Worm (Caenorhabditis elegans): ENCODE data around the gene C35A5.5.

C35A5.5 gene

ce11 chrV:10525902-10526301, 20.2 kb downstream of the C35A5.5 start, which contains the start of the genes C35A5.8 and hda-11 (continued):
- no peak for TF ChIP-seq vab-15 (tag; optimal IDR thresholded peaks at IDR 0.05)
- peak; percentile 59 for TF ChIP-seq ceh-63 (GFP tag; optimal IDR thresholded peaks at IDR 0.05)
- TF ChIP-seq irx-1 (tag; optimal IDR thresholded peaks at IDR 0.05), result peak; percentile 93
- peak; percentile 77 for TF ChIP-seq isw-1 (GFP tag; IDR thresholded peaks at IDR 0.05)
- TF ChIP-seq nhr-11 (tag; optimal IDR thresholded peaks at IDR 0.05), result no peak
- peak; percentile 54 to 61 for TF ChIP-seq lsy-2 (tag; optimal IDR thresholded peaks at IDR 0.05)
- no peak for TF ChIP-seq nhr-84 (tag; optimal IDR thresholded peaks at IDR 0.05)
- peak; percentile 6 for TF ChIP-seq zip-4 (GFP tag; optimal IDR thresholded peaks at IDR 0.05)
- TF ChIP-seq pqm-1 (tag; optimal IDR thresholded peaks at IDR 0.05), result no peak
- peak; percentile 91 for TF ChIP-seq nhr-90 (tag; optimal IDR thresholded peaks at IDR 0.05; ENCODE audit: poor library complexity)
- peak; percentile 64 to 75 (median 71) for TF ChIP-seq dpl-1 (GFP tag; optimal IDR thresholded peaks at IDR 0.05)
- TF ChIP-seq dsc-1 (tag; optimal IDR thresholded peaks at IDR 0.05), result peak; percentile 88
- peak; percentile 66 for TF ChIP-seq fkh-8 (tag; optimal IDR thresholded peaks at IDR 0.05)
- peak; percentile 41 for TF ChIP-seq efl-3 (GFP tag; optimal IDR thresholded peaks at IDR 0.05)
- TF ChIP-seq zag-1 (tag; optimal IDR thresholded peaks at IDR 0.05), result no peak
- TF ChIP-seq mef-2 (tag; optimal IDR thresholded peaks at IDR 0.05), result no peak
- peak; percentile 86 for TF ChIP-seq snu-23 (GFP tag; optimal IDR thresholded peaks at IDR 0.05)
- TF ChIP-seq snpc-4 (tag; optimal IDR thresholded peaks at IDR 0.05), result peak; percentile 58
- no peak for TF ChIP-seq ces-1 (GFP tag; optimal IDR thresholded peaks at IDR 0.05)
- TF ChIP-seq C16A3.4 (tag; optimal IDR thresholded peaks at IDR 0.05), result peak; percentile 46
- TF ChIP-seq fkh-4 (tag; optimal IDR thresholded peaks at IDR 0.05; ENCODE audit: borderline replicate concordance), result peak; percentile 91
- peak; percentile 52 for TF ChIP-seq skn-1 (tag; optimal IDR thresholded peaks at IDR 0.05)
- peak; percentile 88 for TF ChIP-seq nhr-71 (tag; optimal IDR thresholded peaks at IDR 0.05)
- TF ChIP-seq egl-27 (tag; optimal IDR thresholded peaks at IDR 0.05), result no peak
- TF ChIP-seq hlh-4 (tag; optimal IDR thresholded peaks at IDR 0.05), result peak; percentile 57
- TF ChIP-seq lir-3 (tag; optimal IDR thresholded peaks at IDR 0.05; ENCODE audit: poor library complexity), result peak; percentile 97
- TF ChIP-seq nhr-12 (tag; optimal IDR thresholded peaks at IDR 0.05), result no peak
- TF ChIP-seq unc-62 (GFP tag; optimal IDR thresholded peaks at IDR 0.05), result no peak
- TF ChIP-seq sptf-1 (tag; optimal IDR thresholded peaks at IDR 0.05), result no peak
- peak; percentile 79 for TF ChIP-seq unc-98 (GFP tag; IDR thresholded peaks at IDR 0.05)
- peak; percentile 59 for TF ChIP-seq unc-86 (tag; optimal IDR thresholded peaks at IDR 0.05)
- TF ChIP-seq lin-13 (GFP tag; optimal IDR thresholded peaks at IDR 0.05), result peak; percentile 36
- no peak for TF ChIP-seq aha-1 (tag; optimal IDR thresholded peaks at IDR 0.05)
- no peak for TF ChIP-seq aly-2 (tag; optimal IDR thresholded peaks at IDR 0.05)
- TF ChIP-seq pax-3 (tag; optimal IDR thresholded peaks at IDR 0.05), result peak; percentile 82
- peak; percentile 79 for TF ChIP-seq elt-2 (tag; optimal IDR thresholded peaks at IDR 0.05)
- no peak for TF ChIP-seq hpl-2 (GFP tag; optimal IDR thresholded peaks at IDR 0.05)
- peak; percentile 20 for TF ChIP-seq sup-37 (GFP tag; optimal IDR thresholded peaks at IDR 0.05)
- TF ChIP-seq tbx-2 (tag; optimal IDR thresholded peaks at IDR 0.05), result peak; percentile 89
- TF ChIP-seq lin-14 (GFP tag; optimal IDR thresholded peaks at IDR 0.05), result peak; percentile 74
- TF ChIP-seq nhr-237 (tag; optimal IDR thresholded peaks at IDR 0.05), result no peak
- TF ChIP-seq nhr-28 (tag; optimal IDR thresholded peaks at IDR 0.05), result no peak
- peak in 1 of 2 experiments; percentile 24 for TF ChIP-seq mdl-1 (tag; optimal IDR thresholded peaks at IDR 0.05)
- no peak for TF ChIP-seq tlp-1 (tag; optimal IDR thresholded peaks at IDR 0.05)
- peak; percentile 28 for TF ChIP-seq pag-3 (tag; optimal IDR thresholded peaks at IDR 0.05; ENCODE audit: borderline replicate concordance, insufficient read depth)
- peak; percentile 34 for TF ChIP-seq ztf-4 (tag; optimal IDR thresholded peaks at IDR 0.05)
- peak; percentile 80 for TF ChIP-seq xbp-1 (tag; optimal IDR thresholded peaks at IDR 0.05)
- TF ChIP-seq nhr-20 (tag; optimal IDR thresholded peaks at IDR 0.05), result peak; percentile 82
- TF ChIP-seq ceh-90 (tag; optimal IDR thresholded peaks at IDR 0.05), result peak; percentile 94
- peak; percentile 71 to 74 for TF ChIP-seq lin-35 (GFP tag; optimal IDR thresholded peaks at IDR 0.05)
- peak; percentile 51 for TF ChIP-seq unc-130 (tag; optimal IDR thresholded peaks at IDR 0.05)
- TF ChIP-seq ztf-11 (tag; optimal IDR thresholded peaks at IDR 0.05), result peak in 1 of 2 experiments; percentile 94

Measured in whole organism, L1 larva.